Worm (Caenorhabditis elegans) whole organism, L3 larva: ENCODE results near the gene inx-18.

Source experiments
- R02D3.7 ChIP-seq: fragments of 150-350 bp; optimal IDR thresholded peaks from 2 replicates; lab custom pipeline; 2014; ENCODE audit warnings: missing biosample characterization, missing genetic modification characterization
- ZK546.5 ChIP-seq: sonication (generic microtip); optimal IDR thresholded peaks from 2 replicates; lab custom pipeline; 2017; ENCODE audit warnings: missing biosample characterization, missing genetic modification characterization
- aly-2 ChIP-seq: fragments of 150-350 bp; optimal IDR thresholded peaks from 2 replicates; lab custom pipeline; 2014; ENCODE audit warnings: missing biosample characterization, missing genetic modification characterization
- ceh-16 ChIP-seq: sonication (generic microtip); optimal IDR thresholded peaks from 2 replicates; lab custom pipeline; 2017; ENCODE audit warnings: missing biosample characterization, missing genetic modification characterization
- ceh-28 ChIP-seq: fragments of 150-350 bp; optimal IDR thresholded peaks from 2 replicates; lab custom pipeline; 2014; ENCODE audit warnings: missing biosample characterization, missing genetic modification reagents, missing genetic modification characterization
- ceh-82 ChIP-seq: fragments of 150-350 bp; optimal IDR thresholded peaks from 2 replicates; lab custom pipeline; 2014; ENCODE audit warnings: missing biosample characterization, missing genetic modification characterization
- ceh-9 ChIP-seq: sonication (generic microtip); optimal IDR thresholded peaks from 2 replicates; lab custom pipeline; 2018; ENCODE audit warnings: missing biosample characterization, missing genetic modification characterization
- daf-12 ChIP-seq: fragments of 150-350 bp; optimal IDR thresholded peaks from 2 replicates; lab custom pipeline; 2014; ENCODE audit warnings: missing biosample characterization, missing genetic modification reagents, missing genetic modification characterization
- elt-2 ChIP-seq: sonication (generic microtip); optimal IDR thresholded peaks from 2 replicates; lab custom pipeline; 2016; ENCODE audit warnings: missing genetic modification reagents, mild to moderate bottlenecking, missing genetic modification characterization, missing compliant biosample characterization
- elt-3 ChIP-seq, 3 experiments: fragments of 150-350 bp in 1 of 3; sonication (generic microtip) in 2 of 3; optimal IDR thresholded peaks; 2 replicates in 2 of 3; 4 replicates in 1 of 3; lab custom pipeline; 2014 to 2017; ENCODE audit warnings: missing biosample characterization in 3 of 3, missing genetic modification characterization in 3 of 3
- eor-1 ChIP-seq, 2 experiments: fragments of 150-350 bp; optimal IDR thresholded peaks; 2 replicates each; lab custom pipeline; 2014 to 2018; ENCODE audit warnings: missing biosample characterization in 2 of 2, missing genetic modification characterization in 2 of 2
- fkh-10 ChIP-seq: sonication (generic microtip); optimal IDR thresholded peaks from 2 replicates; lab custom pipeline; 2017; ENCODE audit warnings: missing biosample characterization, missing genetic modification reagents, missing genetic modification characterization
- fkh-2 ChIP-seq: fragments of 150-350 bp; optimal IDR thresholded peaks from 2 replicates; lab custom pipeline; 2014; ENCODE audit warnings: missing biosample characterization, missing genetic modification reagents, missing genetic modification characterization
- jun-1 ChIP-seq: fragments of 150-350 bp; optimal IDR thresholded peaks from 2 replicates; lab custom pipeline; 2014; ENCODE audit warnings: missing biosample characterization, missing genetic modification reagents, missing genetic modification characterization
- lin-39 ChIP-seq: fragments of 150-350 bp; optimal IDR thresholded peaks from 2 replicates; lab custom pipeline; 2018; ENCODE audit warnings: missing biosample characterization, missing genetic modification reagents, missing genetic modification characterization
- lsy-12 ChIP-seq: sonication (generic microtip); optimal IDR thresholded peaks from 2 replicates; lab custom pipeline; 2016; ENCODE audit warnings: mild to moderate bottlenecking, missing genetic modification characterization, missing compliant biosample characterization
- mml-1 ChIP-seq: fragments of 150-350 bp; sonication (generic microtip); optimal IDR thresholded peaks from 3 replicates; lab custom pipeline; 2014; ENCODE audit warnings: missing biosample characterization, missing genetic modification characterization
- nfya-1 ChIP-seq: sonication (generic microtip); optimal IDR thresholded peaks from 2 replicates; lab custom pipeline; 2017; ENCODE audit warnings: missing genetic modification characterization, mild to moderate bottlenecking, missing compliant biosample characterization, antibody characterized with exemption, moderate library complexity; ENCODE audit not compliant: insufficient read depth
- nhr-12 ChIP-seq: fragments of 150-350 bp; optimal IDR thresholded peaks from 2 replicates; lab custom pipeline; 2014; ENCODE audit warnings: missing biosample characterization, missing genetic modification characterization
- nhr-23 ChIP-seq: fragments of 150-350 bp; optimal IDR thresholded peaks from 2 replicates; lab custom pipeline; 2014; ENCODE audit warnings: missing biosample characterization, missing genetic modification reagents, missing genetic modification characterization
- nhr-237 ChIP-seq: fragments of 150-350 bp; optimal IDR thresholded peaks from 2 replicates; lab custom pipeline; 2014; ENCODE audit warnings: missing biosample characterization, missing genetic modification characterization
- nhr-25 ChIP-seq: sonication (generic microtip); optimal IDR thresholded peaks from 2 replicates; lab custom pipeline; 2017; ENCODE audit warnings: missing biosample characterization, missing genetic modification characterization
- nhr-43 ChIP-seq: sonication (generic microtip); optimal IDR thresholded peaks from 2 replicates; lab custom pipeline; 2016; ENCODE audit warnings: mild to moderate bottlenecking, missing genetic modification characterization, missing compliant biosample characterization; ENCODE audit not compliant: poor library complexity, severe bottlenecking
- nhr-77 ChIP-seq: fragments of 150-350 bp; optimal IDR thresholded peaks from 2 replicates; lab custom pipeline; 2014; ENCODE audit warnings: missing biosample characterization, missing genetic modification characterization
- pha-4 ChIP-seq: fragments of 150-350 bp; optimal IDR thresholded peaks from 2 replicates; lab custom pipeline; 2014; ENCODE audit warnings: missing biosample characterization, missing genetic modification reagents, missing genetic modification characterization
- pqm-1 ChIP-seq: fragments of 150-350 bp; optimal IDR thresholded peaks from 2 replicates; lab custom pipeline; 2017; ENCODE audit warnings: missing biosample characterization, missing genetic modification characterization, inconsistent platforms
- sea-2 ChIP-seq: fragments of 150-350 bp; sonication (generic microtip); optimal IDR thresholded peaks from 4 replicates; lab custom pipeline; 2014; ENCODE audit warnings: missing biosample characterization, missing genetic modification reagents, missing genetic modification characterization
- snpc-4 ChIP-seq: fragments of 150-350 bp; optimal IDR thresholded peaks from 2 replicates; lab custom pipeline; 2014; ENCODE audit warnings: missing biosample characterization, missing genetic modification characterization
- unc-39 ChIP-seq: sonication (generic microtip); optimal IDR thresholded peaks from 4 replicates; lab custom pipeline; 2017; ENCODE audit warnings: missing biosample characterization, missing genetic modification characterization
- unc-62 ChIP-seq: fragments of 150-350 bp; sonication (generic microtip); optimal IDR thresholded peaks from 4 replicates; lab custom pipeline; 2014; ENCODE audit warnings: missing biosample characterization, missing genetic modification reagents, missing genetic modification characterization
- ztf-11 ChIP-seq: fragments of 150-350 bp; optimal IDR thresholded peaks from 2 replicates; lab custom pipeline; 2014; ENCODE audit warnings: missing biosample characterization, missing genetic modification characterization
- ztf-4 ChIP-seq: fragments of 150-350 bp; optimal IDR thresholded peaks from 2 replicates; lab custom pipeline; 2014; ENCODE audit warnings: missing biosample characterization, missing genetic modification characterization

Gene inx-18

ce11 chrIV:592382-592781 is 13.8 kb upstream of the inx-18 start, which contains the start of gene C18H7.6:
Gene C18H7.6 (minus strand): TSS chrIV:592485.
- TF ChIP-seq unc-62 (GFP tag; lab: Kevin White, UChicago): no peak
- TF ChIP-seq ztf-4: no peak
- no peak for TF ChIP-seq pqm-1 (tag; lab: Kevin White, UChicago)
- no peak for TF ChIP-seq unc-39 (tag; lab: Kevin White, UChicago)
- TF ChIP-seq aly-2: no peak
- TF ChIP-seq ceh-82 (tag; lab: Kevin White, UChicago): no peak
- no peak for TF ChIP-seq ceh-9 (tag; lab: Kevin White, UChicago)
- no peak for TF ChIP-seq R02D3.7 (tag; lab: Kevin White, UChicago)
- no peak for TF ChIP-seq nhr-43 (tag; lab: Kevin White, UChicago)
- TF ChIP-seq lsy-12 (tag; lab: Kevin White, UChicago): no peak
- TF ChIP-seq ztf-11 (tag; lab: Kevin White, UChicago): no peak
- TF ChIP-seq nhr-12 (tag; lab: Kevin White, UChicago): no peak
- TF ChIP-seq ZK546.5: no peak
- TF ChIP-seq nhr-25 (tag; lab: Kevin White, UChicago): no peak
- TF ChIP-seq sea-2 (GFP tag; lab: Kevin White, UChicago): no peak
- TF ChIP-seq elt-2 (tag; lab: Kevin White, UChicago): no peak
- TF ChIP-seq ceh-28: no peak
- TF ChIP-seq nhr-77 (tag; lab: Kevin White, UChicago): no peak
- no peak for TF ChIP-seq lin-39

- no peak for TF ChIP-seq R02D3.7 (tag; lab: Kevin White, UChicago)
- TF ChIP-seq sea-2 (GFP tag; lab: Kevin White, UChicago): no peak
- TF ChIP-seq eor-1 (tag; optimal IDR thresholded peaks at IDR 0.05; lab: Kevin White, UChicago): no peak
- TF ChIP-seq pha-4 (tag; lab: Kevin White, UChicago): no peak
- no peak for TF ChIP-seq ceh-16 (tag; lab: Kevin White, UChicago)
- no peak for TF ChIP-seq lin-39
- no peak for TF ChIP-seq unc-39 (tag; lab: Kevin White, UChicago)
- TF ChIP-seq ztf-11 (tag; lab: Kevin White, UChicago): no peak
- no peak for TF ChIP-seq nhr-23
- no peak for TF ChIP-seq fkh-10 (GFP tag; lab: Kevin White, UChicago)
- no peak for TF ChIP-seq jun-1 (tag; lab: Kevin White, UChicago)
- TF ChIP-seq nhr-237 (tag; lab: Kevin White, UChicago): no peak
These were observed 13.1 kb upstream of the inx-18 start, which contains the start of gene C18H7.4 for ce11 chrIV:593029-593428. Gene C18H7.4 (plus strand): TSS chrIV:593329.

- TF ChIP-seq nhr-25 (tag; lab: Kevin White, UChicago) (no peak), ceh-28 (no peak), mml-1 (tag; lab: Kevin White, UChicago) (no peak)
- TF ChIP-seq, all 47 proteins: peak for 0
These were observed 11.3 kb upstream of the inx-18 start for ce11 chrIV:594840-595239.

ce11 chrIV:596292-596952 is 9.7 kb upstream of the inx-18 start, which contains the start of the genes C18H7.7 and C18H7.11:
Gene C18H7.7 (minus strand): TSS chrIV:596392.
Gene C18H7.11 (plus strand): TSS chrIV:596902.
- TF ChIP-seq pqm-1 (tag; lab: Kevin White, UChicago) (peak; percentile 19), ztf-11 (tag; lab: Kevin White, UChicago) (no peak)

DNA sequence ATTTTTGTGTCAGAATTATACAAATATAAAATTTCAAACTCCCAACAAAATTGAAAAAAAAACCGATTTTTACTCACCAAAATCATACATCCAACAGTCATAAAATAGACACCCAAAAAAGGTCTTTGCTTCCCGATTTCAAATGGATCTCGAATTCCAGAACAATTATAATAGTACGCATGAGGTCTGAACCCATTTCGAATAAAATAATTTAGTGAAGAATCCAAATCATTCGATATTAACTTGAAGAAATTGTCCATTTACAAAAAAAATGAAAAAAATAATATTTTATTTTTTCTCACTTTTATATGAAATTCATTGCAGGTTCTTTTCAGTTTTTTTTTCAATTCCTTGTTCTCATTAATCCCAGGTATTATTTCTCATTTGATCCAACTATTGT is 4.6 kb upstream of the inx-18 start, which contains the start of gene srt-59:
TSS of gene srt-59 (minus strand) at position 101 of the 400 bp plus-strand sequence.
- TF ChIP-seq nfya-1 (tag; lab: Kevin White, UChicago) (no peak), nhr-77 (tag; lab: Kevin White, UChicago) (no peak), ceh-16 (tag; lab: Kevin White, UChicago) (no peak), elt-3 (tag; optimal IDR thresholded peaks at IDR 0.05; lab: Kevin White, UChicago) (no peak), mml-1 (tag; lab: Kevin White, UChicago) (no peak), eor-1 (tag; optimal IDR thresholded peaks at IDR 0.05; lab: Kevin White, UChicago) (no peak), fkh-2 (tag; lab: Kevin White, UChicago) (no peak), nhr-12 (tag; lab: Kevin White, UChicago) (no peak), snpc-4 (tag; lab: Kevin White, UChicago) (no peak), ztf-4 (no peak), daf-12 (tag; lab: Kevin White, UChicago) (no peak)
